ENCODE assay signal across 5 worm cellular contexts in genomic region chrII:8569038-8569977, ce11.
TF ChIP-seq lines count a peak whose summit lies in the region.

col-38 (minus strand) TSS chrII:8569088.
rpl-5 (plus strand) TSS chrII:8569927.

TF ChIP-seq in whole organism, L1 larva, 84 proteins besides CTCF, POLR2A, EP300 and RAD21 (continues in another document):
- TF ChIP-seq unc-98 (GFP tag; IDR thresholded peaks at IDR 0.05; lab: Robert Waterston, UW): no peak
- TF ChIP-seq nhr-77 (tag; optimal IDR thresholded peaks at IDR 0.05; lab: Kevin White, UChicago): peak; percentile 87
- TF ChIP-seq fkh-4 (tag; optimal IDR thresholded peaks at IDR 0.05; lab: Kevin White, UChicago; ENCODE audit: borderline replicate concordance): peak; percentile 11
- TF ChIP-seq tbx-2 (tag; optimal IDR thresholded peaks at IDR 0.05; lab: Kevin White, UChicago): peak; percentile 91
- TF ChIP-seq C34B4.2 (tag; optimal IDR thresholded peaks at IDR 0.05; lab: Kevin White, UChicago): no peak
- TF ChIP-seq lsy-2 (tag; optimal IDR thresholded peaks at IDR 0.05; lab: Kevin White, UChicago): peak; percentile 97 to 99
- peak; percentile 96 for TF ChIP-seq C16A3.4 (tag; optimal IDR thresholded peaks at IDR 0.05; lab: Kevin White, UChicago)
- peak; percentile 54 for TF ChIP-seq nhr-11 (tag; optimal IDR thresholded peaks at IDR 0.05; lab: Kevin White, UChicago)
- peak in 1 of 2 experiments; percentile 56 for TF ChIP-seq ztf-11 (tag; optimal IDR thresholded peaks at IDR 0.05; lab: Kevin White, UChicago)
- peak; percentile 91 for TF ChIP-seq nhr-85 (tag; lab: Kevin White, UChicago)
- peak; percentile 94 for TF ChIP-seq skn-1 (tag; optimal IDR thresholded peaks at IDR 0.05; lab: Kevin White, UChicago)
- TF ChIP-seq aly-2 (tag; optimal IDR thresholded peaks at IDR 0.05; lab: Kevin White, UChicago): peak; percentile 30
- TF ChIP-seq nhr-20 (tag; optimal IDR thresholded peaks at IDR 0.05; lab: Kevin White, UChicago): peak; percentile 95
- TF ChIP-seq swsn-7 (tag; optimal IDR thresholded peaks at IDR 0.05; lab: Kevin White, UChicago): peak; percentile 90
- TF ChIP-seq unc-30 (tag; optimal IDR thresholded peaks at IDR 0.05; lab: Kevin White, UChicago): no peak
- peak; percentile 87 for TF ChIP-seq lin-13 (GFP tag; optimal IDR thresholded peaks at IDR 0.05; lab: Kevin White, UChicago)
- peak; percentile 52; the same call in 1 of the 2 replicates for TF ChIP-seq mab-9 (GFP tag; IDR thresholded peaks at IDR 0.05; lab: Robert Waterston, UW)
- peak; percentile 45 for TF ChIP-seq hpl-2 (GFP tag; optimal IDR thresholded peaks at IDR 0.05; lab: Kevin White, UChicago)

TF ChIP-seq in whole organism, L3 larva, 47 proteins besides CTCF, POLR2A, EP300 and RAD21 (continues in another document):
- peak; percentile 93 for TF ChIP-seq lin-39 (tag; optimal IDR thresholded peaks at IDR 0.05; lab: Kevin White, UChicago)
- TF ChIP-seq nhr-11 (tag; optimal IDR thresholded peaks at IDR 0.05; lab: Kevin White, UChicago): peak; percentile 73
- TF ChIP-seq nhr-43 (tag; optimal IDR thresholded peaks at IDR 0.05; lab: Kevin White, UChicago; ENCODE audit: poor library complexity, severe bottlenecking): peak; percentile 66
- peak; percentile 94 for TF ChIP-seq nhr-25 (tag; optimal IDR thresholded peaks at IDR 0.05; lab: Kevin White, UChicago)
- no peak for TF ChIP-seq mdl-1 (tag; optimal IDR thresholded peaks at IDR 0.05; lab: Kevin White, UChicago)
- TF ChIP-seq ZK546.5 (tag; optimal IDR thresholded peaks at IDR 0.05; lab: Kevin White, UChicago): peak; percentile 84
- TF ChIP-seq tbx-2 (tag; optimal IDR thresholded peaks at IDR 0.05; lab: Kevin White, UChicago): peak; percentile 38
- peak; percentile 23 for TF ChIP-seq elt-1 (tag; optimal IDR thresholded peaks at IDR 0.05; lab: Kevin White, UChicago)
- TF ChIP-seq R02D3.7 (tag; optimal IDR thresholded peaks at IDR 0.05; lab: Kevin White, UChicago): peak; percentile 73
- TF ChIP-seq elt-3 (tag; optimal IDR thresholded peaks at IDR 0.05; lab: Kevin White, UChicago): no peak
- TF ChIP-seq skn-1 (tag; optimal IDR thresholded peaks at IDR 0.05; lab: Kevin White, UChicago): peak; percentile 78
- TF ChIP-seq unc-39 (tag; optimal IDR thresholded peaks at IDR 0.05; lab: Kevin White, UChicago): no peak
- TF ChIP-seq nhr-77 (tag; optimal IDR thresholded peaks at IDR 0.05; lab: Kevin White, UChicago): no peak
- no peak for TF ChIP-seq nhr-12 (tag; optimal IDR thresholded peaks at IDR 0.05; lab: Kevin White, UChicago)
- peak; percentile 64 for TF ChIP-seq ceh-28 (tag; optimal IDR thresholded peaks at IDR 0.05; lab: Kevin White, UChicago)
- TF ChIP-seq jun-1 (tag; optimal IDR thresholded peaks at IDR 0.05; lab: Kevin White, UChicago): peak; percentile 66
- TF ChIP-seq unc-62 (GFP tag; optimal IDR thresholded peaks at IDR 0.05; lab: Kevin White, UChicago): peak; percentile 28
- no peak for TF ChIP-seq nhr-28 (tag; optimal IDR thresholded peaks at IDR 0.05; lab: Kevin White, UChicago)
- no peak for TF ChIP-seq ceh-16 (tag; optimal IDR thresholded peaks at IDR 0.05; lab: Kevin White, UChicago)

TF ChIP-seq in whole organism, early embryonic, 17 proteins besides CTCF, POLR2A, EP300 and RAD21:
- TF ChIP-seq tbx-11 (GFP tag; IDR thresholded peaks at IDR 0.05; lab: Robert Waterston, UW) (no peak), aly-1 (tag; optimal IDR thresholded peaks at IDR 0.05; lab: Kevin White, UChicago) (no peak), ets-7 (tag; optimal IDR thresholded peaks at IDR 0.05; lab: Kevin White, UChicago) (no peak), hmg-4 (GFP tag; optimal IDR thresholded peaks at IDR 0.05; lab: Kevin White, UChicago) (peak; percentile 39), hnd-1 (tag; optimal IDR thresholded peaks at IDR 0.05; lab: Kevin White, UChicago) (no peak), tra-4 (tag; optimal IDR thresholded peaks at IDR 0.05; lab: Kevin White, UChicago) (no peak), ceh-13 (GFP tag; optimal IDR thresholded peaks at IDR 0.05; lab: Kevin White, UChicago) (no peak), ceh-36 (tag; optimal IDR thresholded peaks at IDR 0.05; lab: Kevin White, UChicago) (no peak), tbx-37 (GFP tag; conservative IDR thresholded peaks at IDR 0.05; lab: Robert Waterston, UW) (no peak), flt-1 (GFP tag; IDR thresholded peaks at IDR 0.05; lab: Robert Waterston, UW) (peak; percentile 38; the same call in 1 of the 2 replicates), ama-1 (optimal IDR thresholded peaks at IDR 0.05; lab: Kevin White, UChicago) (no peak), scrt-1 (GFP tag; IDR thresholded peaks at IDR 0.05; lab: Robert Waterston, UW) (no peak), F13C5.2 (tag; optimal IDR thresholded peaks at IDR 0.05; lab: Kevin White, UChicago) (peak; percentile 73), hmbx-1 (tag; optimal IDR thresholded peaks at IDR 0.05; lab: Kevin White, UChicago) (no peak), pes-1 (GFP tag; IDR thresholded peaks at IDR 0.05; lab: Robert Waterston, UW) (no peak), sea-1 (GFP tag; conservative IDR thresholded peaks at IDR 0.05; lab: Robert Waterston, UW) (no peak), B0310.2 (tag; optimal IDR thresholded peaks at IDR 0.05; lab: Kevin White, UChicago) (no peak)

TF ChIP-seq in whole organism, midembryonic, 9 proteins besides CTCF, POLR2A, EP300 and RAD21:
- TF ChIP-seq ztf-23 (GFP tag; IDR thresholded peaks at IDR 0.05; lab: Robert Waterston, UW) (peak; percentile 80), flt-1 (GFP tag; IDR thresholded peaks at IDR 0.05; lab: Robert Waterston, UW) (peak; percentile 78), med-1 (GFP tag; optimal IDR thresholded peaks at IDR 0.05; lab: Kevin White, UChicago; ENCODE audit: insufficient read depth) (no peak), klf-2 (GFP tag; conservative IDR thresholded peaks at IDR 0.05; lab: Robert Waterston, UW) (0 out of 2 replicates have a peak, but pooled peaks have one; percentile 9), cog-1 (tag; optimal IDR thresholded peaks at IDR 0.05; lab: Kevin White, UChicago) (peak; percentile 64)

TF ChIP-seq in whole organism, young adult, 124 proteins besides CTCF, POLR2A, EP300 and RAD21 (continues in another document):
- TF ChIP-seq snpc-1.3 (tag; optimal IDR thresholded peaks at IDR 0.05; lab: Kevin White, UChicago; ENCODE audit: insufficient read depth) (peak; percentile 91), snpc-1.1 (tag; optimal IDR thresholded peaks at IDR 0.05; lab: Kevin White, UChicago; ENCODE audit: insufficient read depth) (peak; percentile 69), mes-4 (tag; optimal IDR thresholded peaks at IDR 0.05; lab: Kevin White, UChicago) (no peak), aptf-3 (GFP tag; IDR thresholded peaks at IDR 0.05; lab: Robert Waterston, UW) (no peak), mcd-1 (GFP tag; IDR thresholded peaks at IDR 0.05; lab: Robert Waterston, UW) (peak; percentile 90), efl-1 (GFP tag; optimal IDR thresholded peaks at IDR 0.05; lab: Kevin White, UChicago) (peak; percentile 88), attf-6 (GFP tag; IDR thresholded peaks at IDR 0.05; lab: Robert Waterston, UW) (no peak), lsl-1 (GFP tag; optimal IDR thresholded peaks at IDR 0.05; lab: Kevin White, UChicago) (peak; percentile 86), ceh-79 (tag; optimal IDR thresholded peaks at IDR 0.05; lab: Kevin White, UChicago) (no peak), xnd-1 (tag; optimal IDR thresholded peaks at IDR 0.05; lab: Kevin White, UChicago) (peak; percentile 43), dpl-1 (GFP tag; optimal IDR thresholded peaks at IDR 0.05; lab: Kevin White, UChicago) (peak; percentile 87), ccch-3 (GFP tag; optimal IDR thresholded peaks at IDR 0.05; lab: Kevin White, UChicago) (no peak), rec-8 (tag; optimal IDR thresholded peaks at IDR 0.05; lab: Kevin White, UChicago) (no peak), athp-1 (tag; optimal IDR thresholded peaks at IDR 0.05; lab: Kevin White, UChicago) (peak; percentile 56), madf-10 (tag; optimal IDR thresholded peaks at IDR 0.05; lab: Kevin White, UChicago) (peak; percentile 30), hlh-26 (GFP tag; conservative IDR thresholded peaks at IDR 0.05; lab: Robert Waterston, UW) (no peak), hsf-1 (GFP tag; IDR thresholded peaks at IDR 0.05; lab: Robert Waterston, UW) (peak; percentile 36; the same call in 1 of the 2 replicates), cebp-2 (GFP tag; IDR thresholded peaks at IDR 0.05; lab: Robert Waterston, UW) (no peak), snpc-4 (GFP tag; optimal IDR thresholded peaks at IDR 0.05; lab: Kevin White, UChicago) (peak; percentile 37), snpc-4 (tag; optimal IDR thresholded peaks at IDR 0.05; lab: Kevin White, UChicago) (peak; percentile 36 to 75 (median 56)), zfh-2 (GFP tag; conservative IDR thresholded peaks at IDR 0.05; lab: Robert Waterston, UW) (no peak), D2030.7 (GFP tag; IDR thresholded peaks at IDR 0.05; lab: Robert Waterston, UW) (peak; percentile 71), tbp1 (GFP tag; optimal IDR thresholded peaks at IDR 0.05; lab: Kevin White, UChicago) (peak; percentile 63), ztf-28 (GFP tag; IDR thresholded peaks at IDR 0.05; lab: Robert Waterston, UW) (0 out of 2 replicates have a peak, but pooled peaks have one; percentile 36), chd-7 (tag; optimal IDR thresholded peaks at IDR 0.05; lab: Kevin White, UChicago) (no peak), F49E8.2 (tag; optimal IDR thresholded peaks at IDR 0.05; lab: Kevin White, UChicago; ENCODE audit: insufficient read depth) (peak; percentile 68), sptf-2 (GFP tag; optimal IDR thresholded peaks at IDR 0.05; lab: Kevin White, UChicago) (no peak), fkh-3 (tag; optimal IDR thresholded peaks at IDR 0.05; lab: Kevin White, UChicago) (no peak), pbrm-1 (GFP tag; IDR thresholded peaks at IDR 0.05; lab: Robert Waterston, UW) (peak; percentile 83), B0336.3 (GFP tag; IDR thresholded peaks at IDR 0.05; lab: Robert Waterston, UW) (peak; percentile 65), F33H1.4 (GFP tag; IDR thresholded peaks at IDR 0.05; lab: Robert Waterston, UW) (peak; percentile 79), F57A8.1 (GFP tag; optimal IDR thresholded peaks at IDR 0.05; lab: Kevin White, UChicago) (no peak), snpc-3.4 (tag; optimal IDR thresholded peaks at IDR 0.05; lab: Kevin White, UChicago) (peak; percentile 79), F55B11.4 (tag; optimal IDR thresholded peaks at IDR 0.05; lab: Kevin White, UChicago; ENCODE audit: borderline replicate concordance, insufficient read depth) (no peak), lir-1 (GFP tag; conservative IDR thresholded peaks at IDR 0.05; lab: Robert Waterston, UW) (no peak), F23B12.7 (tag; optimal IDR thresholded peaks at IDR 0.05; lab: Kevin White, UChicago; ENCODE audit: insufficient read depth) (peak; percentile 96), ceh-100 (GFP tag; IDR thresholded peaks at IDR 0.05; lab: Robert Waterston, UW) (peak; percentile 48; the same call in 1 of the 2 replicates), him-1 (tag; optimal IDR thresholded peaks at IDR 0.05; lab: Kevin White, UChicago) (peak; percentile 25), lin-54 (GFP tag; optimal IDR thresholded peaks at IDR 0.05; lab: Kevin White, UChicago) (peak; percentile 98)

Comparison
In these comparisons a context has a peak if more than half of its experiments do, and no peak if none do; other contexts are left out.
1. Of the 8 proteins assayed by ChIP-seq in both whole organism, young adult and whole organism, L1 larva: peak only in whole organism, young adult: none; only in whole organism, L1 larva: none; in both: dpl-1, efl-1, lin-35, nhr-90, snpc-4 and unc-130; in neither: 1; mixed calls (peak in some experiments, not most) for 1.